Fruit fly (Drosophila melanogaster) whole organism, embryonic: ENCODE results near the gene CG1983.

Experiments used
- ATbp ChIP-seq: fragments of 200-800 bp; sonication (Bioruptor generic); optimal IDR thresholded peaks from 2 replicates; lab custom pipeline; 2017; ENCODE audit warnings: missing biosample characterization, mild to moderate bottlenecking, missing genetic modification characterization, missing genetic modification reagents
- CG10147 ChIP-seq: fragments of 200-800 bp; sonication (Bioruptor generic); optimal IDR thresholded peaks from 2 replicates; lab custom pipeline; 2019; ENCODE audit warnings: missing biosample characterization, mild to moderate bottlenecking, missing genetic modification characterization, moderate library complexity
- CG10979 ChIP-seq: fragments of 200-800 bp; sonication (Bioruptor generic); optimal IDR thresholded peaks from 2 replicates; lab custom pipeline; 2018; ENCODE audit warnings: missing biosample characterization, mild to moderate bottlenecking, missing genetic modification characterization, moderate library complexity
- CG11696 ChIP-seq: fragments of 200-800 bp; sonication (Bioruptor generic); IDR thresholded peaks from 2 replicates; pipeline ENCODE4 v1.3.6; 2022; ENCODE audit warnings: missing biosample characterization, missing genetic modification characterization
- CG12659 ChIP-seq: fragments of 200-800 bp; sonication (Bioruptor generic); optimal IDR thresholded peaks from 3 replicates; lab custom pipeline; 2017; ENCODE audit warnings: mild to moderate bottlenecking, missing biosample characterization, missing genetic modification reagents, missing genetic modification characterization
- CG15601 ChIP-seq: fragments of 200-800 bp; sonication (Bioruptor generic); optimal IDR thresholded peaks from 3 replicates; lab custom pipeline; 2019; ENCODE audit warnings: missing biosample characterization, mild to moderate bottlenecking, missing genetic modification characterization, moderate library complexity
- CG1603 ChIP-seq: fragments of 200-800 bp; sonication (Bioruptor generic); optimal IDR thresholded peaks from 2 replicates; lab custom pipeline; 2019; ENCODE audit warnings: missing biosample characterization, mild to moderate bottlenecking, missing genetic modification characterization, moderate library complexity
- CG17829 ChIP-seq: fragments of 200-800 bp; optimal IDR thresholded peaks from 2 replicates; lab custom pipeline; 2019; ENCODE audit warnings: missing biosample characterization, mild to moderate bottlenecking, missing genetic modification characterization, moderate library complexity
- CG31388 ChIP-seq: fragments of 200-800 bp; sonication (Bioruptor generic); optimal IDR thresholded peaks from 2 replicates; lab custom pipeline; 2016; ENCODE audit warnings: missing biosample characterization, missing genetic modification characterization
- CG32772 ChIP-seq: fragments of 200-800 bp; sonication (Bioruptor generic); IDR thresholded peaks from 2 replicates; pipeline ENCODE4 v1.3.6; 2022; ENCODE audit warnings: missing biosample characterization, missing genetic modification characterization
- CG3995 ChIP-seq: fragments of 200-800 bp; sonication (Bioruptor generic); optimal IDR thresholded peaks from 3 replicates; lab custom pipeline; 2016; ENCODE audit warnings: missing biosample characterization, missing genetic modification characterization
- CG6175 ChIP-seq: fragments of 200-800 bp; sonication (Bioruptor generic); IDR thresholded peaks from 3 replicates; pipeline ENCODE4 v1.3.6; 2022; ENCODE audit warnings: missing biosample characterization, missing genetic modification characterization
- CG6254 ChIP-seq: fragments of 200-800 bp; sonication (Bioruptor generic); optimal IDR thresholded peaks from 3 replicates; lab custom pipeline; 2017; ENCODE audit warnings: mild to moderate bottlenecking, missing biosample characterization, missing genetic modification reagents, missing genetic modification characterization
- CG7271 ChIP-seq: fragments of 200-800 bp; sonication (Bioruptor generic); optimal IDR thresholded peaks from 2 replicates; lab custom pipeline; 2018; ENCODE audit warnings: missing biosample characterization, mild to moderate bottlenecking, missing genetic modification characterization, moderate library complexity
- CG7357 ChIP-seq: fragments of 200-800 bp; sonication (Bioruptor generic); IDR thresholded peaks from 3 replicates; pipeline ENCODE4 v1.3.6; 2022; ENCODE audit warnings: missing biosample characterization, missing genetic modification characterization
- CG7839 ChIP-seq: fragments of 200-800 bp; sonication (Bioruptor generic); optimal IDR thresholded peaks from 3 replicates; lab custom pipeline; 2018; ENCODE audit warnings: missing biosample characterization, mild to moderate bottlenecking, missing genetic modification characterization, moderate library complexity
- CG7987 ChIP-seq: fragments of 200-800 bp; sonication (Bioruptor generic); optimal IDR thresholded peaks from 2 replicates; lab custom pipeline; 2018; ENCODE audit warnings: missing biosample characterization, mild to moderate bottlenecking, missing genetic modification characterization, moderate library complexity
- CG9215 ChIP-seq: fragments of 200-800 bp; sonication (Bioruptor generic); IDR thresholded peaks from 2 replicates; pipeline ENCODE4 v1.3.6; 2022; ENCODE audit warnings: missing biosample characterization, missing genetic modification characterization
- Drgx ChIP-seq: fragments of 200-800 bp; sonication (Bioruptor generic); IDR thresholded peaks from 2 replicates; pipeline ENCODE4 v1.3.6; 2022; ENCODE audit warnings: missing biosample characterization, missing genetic modification characterization
- E2f1 ChIP-seq: fragments of 200-800 bp; sonication (Bioruptor generic); IDR thresholded peaks from 2 replicates; pipeline ENCODE4 v1.3.6; 2022; ENCODE audit warnings: missing biosample characterization, missing genetic modification characterization
- ERR ChIP-seq: fragments of 200-800 bp; sonication (Bioruptor generic); optimal IDR thresholded peaks from 2 replicates; lab custom pipeline; 2016; ENCODE audit warnings: missing biosample characterization, missing genetic modification characterization
- HmgD ChIP-seq: fragments of 200-800 bp; sonication (Bioruptor generic); optimal IDR thresholded peaks from 3 replicates; lab custom pipeline; 2016; ENCODE audit warnings: missing biosample characterization, missing genetic modification characterization
- Hmr ChIP-seq: fragments of 200-800 bp; sonication (Bioruptor generic); optimal IDR thresholded peaks from 3 replicates; lab custom pipeline; 2017; ENCODE audit warnings: mild to moderate bottlenecking, missing biosample characterization, missing genetic modification reagents, missing genetic modification characterization
- Hr3 ChIP-seq: fragments of 200-800 bp; sonication (Bioruptor generic); optimal IDR thresholded peaks from 3 replicates; lab custom pipeline; 2016; ENCODE audit warnings: missing biosample characterization, missing genetic modification characterization
- Mad ChIP-seq: fragments of 200-800 bp; sonication (Bioruptor generic); optimal IDR thresholded peaks from 2 replicates; lab custom pipeline; 2016; ENCODE audit warnings: missing biosample characterization, missing genetic modification characterization
- Max ChIP-seq: fragments of 200-800 bp; sonication (Bioruptor generic); optimal IDR thresholded peaks from 2 replicates; lab custom pipeline; 2016; ENCODE audit warnings: missing biosample characterization, mild to moderate bottlenecking, missing genetic modification characterization
- NC2α ChIP-seq: fragments of 200-800 bp; sonication (Bioruptor generic); optimal IDR thresholded peaks from 2 replicates; lab custom pipeline; 2016; ENCODE audit warnings: missing biosample characterization, missing genetic modification characterization
- NFAT ChIP-seq: fragments of 200-800 bp; sonication (Bioruptor generic); IDR thresholded peaks from 2 replicates; pipeline ENCODE4 v1.3.6; 2022; ENCODE audit warnings: missing biosample characterization, missing genetic modification characterization
- Scr ChIP-seq: fragments of 200-800 bp; sonication (Bioruptor generic); IDR thresholded peaks from 2 replicates; pipeline ENCODE4 v1.3.6; 2022; ENCODE audit warnings: missing biosample characterization, missing genetic modification characterization; ENCODE audit not compliant: partially characterized antibody
- Xbp1 ChIP-seq: fragments of 200-800 bp; sonication (Bioruptor generic); optimal IDR thresholded peaks from 3 replicates; lab custom pipeline; 2016; ENCODE audit warnings: missing biosample characterization, mild to moderate bottlenecking, missing genetic modification characterization
- YL-1 ChIP-seq: fragments of 200-800 bp; sonication (Bioruptor generic); optimal IDR thresholded peaks from 3 replicates; lab custom pipeline; 2017; ENCODE audit warnings: missing biosample characterization, mild to moderate bottlenecking, missing genetic modification characterization
- bbx ChIP-seq: fragments of 200-800 bp; sonication (Bioruptor generic); IDR thresholded peaks from 2 replicates; pipeline ENCODE4 v1.3.6; 2022; ENCODE audit warnings: missing biosample characterization, missing genetic modification characterization; ENCODE audit not compliant: partially characterized antibody
- cato ChIP-seq: fragments of 200-800 bp; sonication (Bioruptor generic); optimal IDR thresholded peaks from 2 replicates; lab custom pipeline; 2016; ENCODE audit warnings: missing biosample characterization, missing genetic modification characterization, borderline replicate concordance
- chinmo ChIP-seq: fragments of 200-800 bp; sonication (Bioruptor generic); IDR thresholded peaks from 4 replicates; pipeline ENCODE4 v1.3.6; 2022; ENCODE audit warnings: missing biosample characterization, missing genetic modification characterization; ENCODE audit not compliant: partially characterized antibody
- chm ChIP-seq: fragments of 200-800 bp; sonication (Bioruptor generic); IDR thresholded peaks from 2 replicates; pipeline ENCODE4 v1.3.6; 2022; ENCODE audit warnings: missing biosample characterization, missing genetic modification characterization
- corto ChIP-seq: fragments of 200-800 bp; sonication (Bioruptor generic); optimal IDR thresholded peaks from 2 replicates; lab custom pipeline; 2016; ENCODE audit warnings: missing biosample characterization, mild to moderate bottlenecking, missing genetic modification characterization, moderate library complexity
- cwo ChIP-seq: fragments of 200-800 bp; sonication (Bioruptor generic); optimal IDR thresholded peaks from 3 replicates; lab custom pipeline; 2017; ENCODE audit warnings: missing biosample characterization, missing genetic modification characterization, mild to moderate bottlenecking, moderate library complexity, missing genetic modification reagents
- fd3F ChIP-seq: fragments of 200-800 bp; sonication (Bioruptor generic); optimal IDR thresholded peaks from 2 replicates; lab custom pipeline; 2018; ENCODE audit warnings: missing biosample characterization, mild to moderate bottlenecking, missing genetic modification characterization, moderate library complexity
- jumu ChIP-seq: fragments of 200-800 bp; sonication (Bioruptor generic); optimal IDR thresholded peaks from 3 replicates; lab custom pipeline; 2016; ENCODE audit warnings: missing biosample characterization, missing genetic modification characterization
- nerfin-2 ChIP-seq: fragments of 200-800 bp; sonication (Bioruptor generic); IDR thresholded peaks from 2 replicates; pipeline ENCODE4 v1.3.6; 2022; ENCODE audit warnings: missing biosample characterization, missing genetic modification characterization; ENCODE audit not compliant: partially characterized antibody
- oc ChIP-seq: fragments of 200-800 bp; sonication (Bioruptor generic); optimal IDR thresholded peaks from 2 replicates; lab custom pipeline; 2018; ENCODE audit warnings: missing biosample characterization, mild to moderate bottlenecking, missing genetic modification characterization, moderate library complexity
- org-1 ChIP-seq: fragments of 200-800 bp; sonication (Bioruptor generic); optimal IDR thresholded peaks from 2 replicates; lab custom pipeline; 2017; ENCODE audit warnings: missing biosample characterization, missing genetic modification characterization
- sisA ChIP-seq: fragments of 200-800 bp; sonication (Bioruptor generic); IDR thresholded peaks from 2 replicates; pipeline ENCODE4 v1.3.6; 2022; ENCODE audit warnings: missing biosample characterization, missing genetic modification characterization
- slp2 ChIP-seq: fragments of 200-800 bp; sonication (Bioruptor generic); optimal IDR thresholded peaks from 2 replicates; lab custom pipeline; 2016; ENCODE audit warnings: missing biosample characterization, missing genetic modification characterization
- so ChIP-seq: fragments of 200-800 bp; sonication (Bioruptor generic); IDR thresholded peaks from 3 replicates; pipeline ENCODE4 v1.3.6; 2022; ENCODE audit warnings: missing biosample characterization, missing genetic modification characterization
- sqz ChIP-seq: fragments of 200-800 bp; sonication (Bioruptor generic); optimal IDR thresholded peaks from 3 replicates; lab custom pipeline; 2018; ENCODE audit warnings: missing biosample characterization, mild to moderate bottlenecking, missing genetic modification characterization
- tll ChIP-seq, 2 experiments: fragments of 200-800 bp in 1 of 2; fragments of >200 bp in 1 of 2; sonication (Bioruptor generic) in 1 of 2; optimal IDR thresholded peaks; 2 replicates each; lab custom pipeline; 2017 to 2019; ENCODE audit warnings: missing biosample characterization in 2 of 2, missing genetic modification characterization in 2 of 2, mild to moderate bottlenecking in 1 of 2, moderate library complexity in 1 of 2
- trh ChIP-seq: fragments of 200-800 bp; sonication (Bioruptor generic); optimal IDR thresholded peaks from 2 replicates; lab custom pipeline; 2016; ENCODE audit warnings: missing biosample characterization, missing genetic modification characterization
- ttk ChIP-seq: fragments of 200-800 bp; sonication (Bioruptor generic); IDR thresholded peaks from 2 replicates; pipeline ENCODE4 v2.1.2; 2022; ENCODE audit warnings: missing biosample characterization, missing genetic modification characterization
- unpg ChIP-seq: fragments of 200-800 bp; sonication (Bioruptor generic); optimal IDR thresholded peaks from 3 replicates; lab custom pipeline; 2018; ENCODE audit warnings: missing biosample characterization, mild to moderate bottlenecking, missing genetic modification characterization, moderate library complexity

Gene CG1983

dm6 chr3R:30189836-30190235 lies 12.3 kb upstream of the CG1983 start (continued):
- peak; percentile 79 for TF ChIP-seq CG32772
- no peak for TF ChIP-seq NC2α (GFP tag; lab: Kevin White, UChicago)
- no peak for TF ChIP-seq CG6175 (GFP tag; lab: Robert Waterston, UW)
- peak; percentile 38 for TF ChIP-seq slp2 (GFP tag; lab: Kevin White, UChicago)
- peak; percentile 61 for TF ChIP-seq CG6254 (GFP tag; lab: Kevin White, UChicago)
- peak; percentile 50 for TF ChIP-seq CG10147 (GFP tag; lab: Kevin White, UChicago)
- TF ChIP-seq chm (GFP tag; lab: Robert Waterston, UW): peak; percentile 76
- peak; percentile 82 for TF ChIP-seq sisA (GFP tag; lab: Robert Waterston, UW)
- peak; percentile 64; the same call in 2 of the 3 replicates for TF ChIP-seq CG7357
- TF ChIP-seq CG10979 (tag; lab: Kevin White, UChicago): peak; percentile 74
- TF ChIP-seq CG7987 (GFP tag; lab: Kevin White, UChicago): no peak
- TF ChIP-seq CG31388: peak; percentile 45
- no peak for TF ChIP-seq ERR
- TF ChIP-seq HmgD (GFP tag; lab: Kevin White, UChicago): no peak
- TF ChIP-seq CG12659 (GFP tag; lab: Kevin White, UChicago): peak; percentile 64
- peak; percentile 71 for TF ChIP-seq oc (tag; lab: Kevin White, UChicago)
- no peak for TF ChIP-seq tll (GFP tag; optimal IDR thresholded peaks at IDR 0.05; lab: Kevin White, UChicago)
- TF ChIP-seq CG1603 (tag; lab: Kevin White, UChicago): peak; percentile 83
- TF ChIP-seq CG17829 (tag; lab: Kevin White, UChicago): peak; percentile 67
- no peak for TF ChIP-seq nerfin-2 (GFP tag; lab: Robert Waterston, UW)
- TF ChIP-seq trh: peak; percentile 24
- peak; percentile 58 for TF ChIP-seq CG11696 (GFP tag; lab: Robert Waterston, UW)
- TF ChIP-seq CG7839: peak; percentile 77
- TF ChIP-seq bbx (GFP tag; lab: Robert Waterston, UW): no peak
- TF ChIP-seq Scr (GFP tag; lab: Robert Waterston, UW): no peak
- peak; percentile 42 for TF ChIP-seq CG15601 (tag; lab: Kevin White, UChicago)
- TF ChIP-seq ATbp (GFP tag; lab: Kevin White, UChicago): peak; percentile 85
- TF ChIP-seq Xbp1 (GFP tag; lab: Kevin White, UChicago): peak; percentile 76
- TF ChIP-seq ttk (GFP tag; lab: Robert Waterston, UW): peak; percentile 80
- TF ChIP-seq Hmr (GFP tag; lab: Kevin White, UChicago): peak; percentile 52
- TF ChIP-seq fd3F (GFP tag; lab: Kevin White, UChicago): peak; percentile 53
- peak; percentile 53 for TF ChIP-seq org-1 (GFP tag; lab: Kevin White, UChicago)
- peak; percentile 20 for TF ChIP-seq jumu (GFP tag; lab: Kevin White, UChicago)
- no peak for TF ChIP-seq chinmo (GFP tag; lab: Robert Waterston, UW)
- TF ChIP-seq sqz (GFP tag; lab: Kevin White, UChicago): peak; percentile 49
- TF ChIP-seq CG3995 (GFP tag; lab: Kevin White, UChicago): no peak
- peak; percentile 55 for TF ChIP-seq Drgx (GFP tag; lab: Robert Waterston, UW)
- no peak for TF ChIP-seq Max (GFP tag; lab: Kevin White, UChicago)
- peak; percentile 63; the same call in 1 of the 2 replicates for TF ChIP-seq CG9215 (GFP tag; lab: Robert Waterston, UW)
- 0 out of 2 replicates have a peak, but pooled peaks have one; percentile 31 for TF ChIP-seq NFAT
- no peak for TF ChIP-seq YL-1 (GFP tag; lab: Kevin White, UChicago)
- peak; percentile 17 for TF ChIP-seq cato
- peak; percentile 87 for TF ChIP-seq E2f1
- peak; percentile 76; the same call in 2 of the 3 replicates for TF ChIP-seq so
- TF ChIP-seq CG7271 (tag; lab: Kevin White, UChicago): no peak
- no peak for TF ChIP-seq corto (GFP tag; lab: Kevin White, UChicago)
- TF ChIP-seq unpg (GFP tag; lab: Kevin White, UChicago): peak; percentile 79
- TF ChIP-seq Hr3 (GFP tag; lab: Kevin White, UChicago): peak; percentile 53
- TF ChIP-seq Mad (GFP tag; lab: Kevin White, UChicago): no peak
- peak; percentile 52 for TF ChIP-seq cwo (GFP tag; lab: Kevin White, UChicago)
